Fruit fly (Drosophila melanogaster) whole organism, embryonic: Measurements from ENCODE around the gene CG15252.
A peak's percentile ranks its signal among the peaks of the same experiment; 100 is the strongest.

ENCODE experiments used
- ATbp ChIP-seq: fragments of 200-800 bp; sonication (Bioruptor generic); optimal IDR thresholded peaks from 2 replicates; lab custom pipeline; 2017; ENCODE audit warnings: missing biosample characterization, mild to moderate bottlenecking, missing genetic modification characterization, missing genetic modification reagents
- Blimp-1 ChIP-seq: fragments of 200-800 bp; sonication (Bioruptor generic); optimal IDR thresholded peaks from 3 replicates; lab custom pipeline; 2018; ENCODE audit warnings: missing biosample characterization, missing genetic modification characterization, mild to moderate bottlenecking, moderate library complexity, missing genetic modification reagents
- CG10209 ChIP-seq: fragments of 200-800 bp; sonication (Bioruptor generic); optimal IDR thresholded peaks from 3 replicates; lab custom pipeline; 2017; ENCODE audit warnings: missing biosample characterization, mild to moderate bottlenecking, missing genetic modification characterization, missing genetic modification reagents
- CG11504 ChIP-seq: fragments of 200-800 bp; sonication (Bioruptor generic); optimal IDR thresholded peaks from 3 replicates; lab custom pipeline; 2019; ENCODE audit warnings: missing biosample characterization, mild to moderate bottlenecking, missing genetic modification characterization, moderate library complexity
- CG12155 ChIP-seq: fragments of 200-800 bp; sonication (Bioruptor generic); optimal IDR thresholded peaks from 3 replicates; lab custom pipeline; 2016; ENCODE audit warnings: missing biosample characterization, missing genetic modification characterization
- CG13894 ChIP-seq: fragments of 200-800 bp; sonication (Bioruptor generic); optimal IDR thresholded peaks from 3 replicates; lab custom pipeline; 2018; ENCODE audit warnings: missing biosample characterization, mild to moderate bottlenecking, missing genetic modification characterization, moderate library complexity
- CG15514 ChIP-seq: fragments of 200-800 bp; sonication (Bioruptor generic); optimal IDR thresholded peaks from 3 replicates; lab custom pipeline; 2017; ENCODE audit warnings: missing biosample characterization, missing genetic modification characterization, mild to moderate bottlenecking, moderate library complexity, missing genetic modification reagents
- CG1647 ChIP-seq: fragments of 200-800 bp; sonication (Bioruptor generic); optimal IDR thresholded peaks from 3 replicates; lab custom pipeline; 2016; ENCODE audit warnings: missing biosample characterization, missing genetic modification characterization
- CG17359 ChIP-seq: fragments of 200-800 bp; sonication (Bioruptor generic); optimal IDR thresholded peaks from 3 replicates; lab custom pipeline; 2018; ENCODE audit warnings: missing biosample characterization, mild to moderate bottlenecking, missing genetic modification characterization, moderate library complexity
- CG17612 ChIP-seq: fragments of 200-800 bp; sonication (Bioruptor generic); IDR thresholded peaks from 2 replicates; pipeline ENCODE4 v1.3.6; 2022; ENCODE audit warnings: missing biosample characterization, missing genetic modification characterization
- CG17829 ChIP-seq: fragments of 200-800 bp; optimal IDR thresholded peaks from 2 replicates; lab custom pipeline; 2019; ENCODE audit warnings: missing biosample characterization, mild to moderate bottlenecking, missing genetic modification characterization, moderate library complexity
- CG18476 ChIP-seq: fragments of 200-800 bp; sonication (Bioruptor generic); optimal IDR thresholded peaks from 2 replicates; lab custom pipeline; 2016; ENCODE audit warnings: missing biosample characterization, mild to moderate bottlenecking, missing genetic modification characterization
- CG2120 ChIP-seq: fragments of 200-800 bp; sonication (Bioruptor generic); optimal IDR thresholded peaks from 3 replicates; lab custom pipeline; 2016; ENCODE audit warnings: missing biosample characterization, missing genetic modification characterization
- CG2875 ChIP-seq: fragments of 200-800 bp; sonication (Bioruptor generic); optimal IDR thresholded peaks from 2 replicates; lab custom pipeline; 2017; ENCODE audit warnings: missing biosample characterization, mild to moderate bottlenecking, missing genetic modification characterization, missing genetic modification reagents
- CG34376 ChIP-seq: fragments of 200-800 bp; sonication (Bioruptor generic); optimal IDR thresholded peaks from 2 replicates; lab custom pipeline; 2018; ENCODE audit warnings: missing biosample characterization, mild to moderate bottlenecking, missing genetic modification characterization
- CG34422 ChIP-seq: fragments of 200-800 bp; sonication (Bioruptor generic); IDR thresholded peaks from 3 replicates; pipeline ENCODE4 v1.3.6; 2022; ENCODE audit warnings: missing biosample characterization, missing genetic modification characterization
- CG7372 ChIP-seq: fragments of 200-800 bp; sonication (Bioruptor generic); IDR thresholded peaks from 2 replicates; pipeline ENCODE4 v1.3.6; 2022; ENCODE audit warnings: missing biosample characterization, missing genetic modification characterization
- CG7745 ChIP-seq: fragments of 200-800 bp; sonication (Bioruptor generic); optimal IDR thresholded peaks from 2 replicates; lab custom pipeline; 2018; ENCODE audit warnings: missing biosample characterization, mild to moderate bottlenecking, missing genetic modification characterization, moderate library complexity
- CG8281 ChIP-seq: fragments of 200-800 bp; sonication (Bioruptor generic); optimal IDR thresholded peaks from 2 replicates; lab custom pipeline; 2018; ENCODE audit warnings: missing biosample characterization, mild to moderate bottlenecking, missing genetic modification characterization, moderate library complexity
- CG9932 ChIP-seq: fragments of 200-800 bp; sonication (Bioruptor generic); IDR thresholded peaks from 2 replicates; pipeline ENCODE4 v1.3.6; 2022; ENCODE audit warnings: missing biosample characterization, missing genetic modification characterization
- Elba2 ChIP-seq: fragments of 200-800 bp; sonication (Bioruptor generic); optimal IDR thresholded peaks from 3 replicates; lab custom pipeline; 2016; ENCODE audit warnings: missing biosample characterization, missing genetic modification characterization
- Ets65A ChIP-seq: fragments of 200-800 bp; sonication (Bioruptor generic); peaks from one replicate; lab custom pipeline; 2016; ENCODE audit warnings: missing biosample characterization, missing genetic modification characterization
- Fer1 ChIP-seq: fragments of 200-800 bp; sonication (Bioruptor generic); optimal IDR thresholded peaks from 2 replicates; lab custom pipeline; 2017; ENCODE audit warnings: missing biosample characterization, mild to moderate bottlenecking, missing genetic modification characterization
- Hmr ChIP-seq: fragments of 200-800 bp; sonication (Bioruptor generic); optimal IDR thresholded peaks from 3 replicates; lab custom pipeline; 2017; ENCODE audit warnings: mild to moderate bottlenecking, missing biosample characterization, missing genetic modification reagents, missing genetic modification characterization
- Hsf ChIP-seq: fragments of 200-800 bp; sonication (Bioruptor generic); optimal IDR thresholded peaks from 3 replicates; lab custom pipeline; 2016; ENCODE audit warnings: missing biosample characterization, missing genetic modification characterization
- MTF-1 ChIP-seq: fragments of 200-800 bp; sonication (Bioruptor generic); optimal IDR thresholded peaks from 2 replicates; lab custom pipeline; 2018; ENCODE audit warnings: missing biosample characterization, mild to moderate bottlenecking, missing genetic modification characterization, borderline replicate concordance
- Med ChIP-seq: fragments of 200-800 bp; sonication (Bioruptor generic); peaks from one replicate; lab custom pipeline; 2016; ENCODE audit warnings: missing biosample characterization, missing genetic modification characterization, mild to moderate bottlenecking, inconsistent platforms, moderate library complexity
- Pdp1 ChIP-seq, 2 experiments: fragments of 200-800 bp; sonication (Bioruptor generic); optimal IDR thresholded peaks; 3 replicates each; lab custom pipeline; 2016; ENCODE audit warnings: missing biosample characterization in 2 of 2, missing genetic modification characterization in 2 of 2, mild to moderate bottlenecking in 1 of 2, moderate library complexity in 1 of 2
- Sox102F ChIP-seq: fragments of 200-800 bp; sonication (Bioruptor generic); optimal IDR thresholded peaks from 2 replicates; lab custom pipeline; 2018; ENCODE audit warnings: missing biosample characterization, mild to moderate bottlenecking, missing genetic modification characterization, moderate library complexity
- Trl ChIP-seq, 3 experiments: fragments of >200 bp in 2 of 3; fragments of 200-800 bp in 1 of 3; sonication (Bioruptor generic) in 1 of 3; optimal IDR thresholded peaks; 2 replicates in 1 of 3; 3 replicates in 2 of 3; lab custom pipeline; 2016 to 2017; ENCODE audit warnings: missing biosample characterization in 1 of 3, missing genetic modification characterization in 1 of 3
- al ChIP-seq: fragments of 200-800 bp; sonication (Bioruptor generic); IDR thresholded peaks from 2 replicates; pipeline ENCODE4 v1.3.6; 2022; ENCODE audit warnings: missing biosample characterization, missing genetic modification characterization
- ato ChIP-seq: fragments of 200-800 bp; sonication (Bioruptor generic); IDR thresholded peaks from 2 replicates; pipeline ENCODE4 v1.3.6; 2022; ENCODE audit warnings: missing biosample characterization, missing genetic modification characterization; ENCODE audit not compliant: partially characterized antibody
- bsh ChIP-seq, 2 experiments: fragments of 200-800 bp; sonication (Bioruptor generic); optimal IDR thresholded peaks; 2 replicates each; lab custom pipeline; 2017 to 2018; ENCODE audit warnings: mild to moderate bottlenecking in 2 of 2, missing biosample characterization in 2 of 2, missing genetic modification characterization in 2 of 2, moderate library complexity in 1 of 2
- chif ChIP-seq, 2 experiments: fragments of 200-800 bp; sonication (Bioruptor generic); optimal IDR thresholded peaks; 3 replicates each; lab custom pipeline; 2016; ENCODE audit warnings: missing biosample characterization in 2 of 2, missing genetic modification characterization in 2 of 2
- chinmo ChIP-seq: fragments of 200-800 bp; sonication (Bioruptor generic); IDR thresholded peaks from 4 replicates; pipeline ENCODE4 v1.3.6; 2022; ENCODE audit warnings: missing biosample characterization, missing genetic modification characterization; ENCODE audit not compliant: partially characterized antibody
- ci ChIP-seq: fragments of 200-800 bp; sonication (Bioruptor generic); IDR thresholded peaks from 3 replicates; pipeline ENCODE4 v1.3.6; 2022; ENCODE audit warnings: missing biosample characterization, missing genetic modification characterization
- crc ChIP-seq: fragments of 200-800 bp; sonication (Bioruptor generic); optimal IDR thresholded peaks from 2 replicates; lab custom pipeline; 2016; ENCODE audit warnings: missing biosample characterization, missing genetic modification characterization
- crol ChIP-seq: fragments of 200-800 bp; sonication (Bioruptor generic); IDR thresholded peaks from 2 replicates; pipeline ENCODE4 v1.3.6; 2022; ENCODE audit warnings: missing biosample characterization, missing genetic modification characterization
- dmrt11E ChIP-seq: fragments of 200-800 bp; sonication (Bioruptor generic); optimal IDR thresholded peaks from 3 replicates; lab custom pipeline; 2018; ENCODE audit warnings: missing biosample characterization, mild to moderate bottlenecking, missing genetic modification characterization, moderate library complexity
- ewg ChIP-seq: fragments of 200-800 bp; sonication (Bioruptor generic); optimal IDR thresholded peaks from 3 replicates; lab custom pipeline; 2017; ENCODE audit warnings: mild to moderate bottlenecking, missing biosample characterization, missing genetic modification reagents, missing genetic modification characterization
- gem ChIP-seq: fragments of 200-800 bp; sonication (Bioruptor generic); optimal IDR thresholded peaks from 2 replicates; lab custom pipeline; 2019; ENCODE audit warnings: missing biosample characterization, mild to moderate bottlenecking, missing genetic modification characterization, moderate library complexity
- grau ChIP-seq: fragments of 200-800 bp; optimal IDR thresholded peaks from 3 replicates; lab custom pipeline; 2019; ENCODE audit warnings: missing biosample characterization, mild to moderate bottlenecking, missing genetic modification characterization, moderate library complexity
- ham ChIP-seq: fragments of 200-800 bp; sonication (Bioruptor generic); IDR thresholded peaks from 2 replicates; pipeline ENCODE4 v1.3.6; 2022; ENCODE audit warnings: missing biosample characterization, missing genetic modification characterization
- oc ChIP-seq: fragments of 200-800 bp; sonication (Bioruptor generic); optimal IDR thresholded peaks from 2 replicates; lab custom pipeline; 2018; ENCODE audit warnings: missing biosample characterization, mild to moderate bottlenecking, missing genetic modification characterization, moderate library complexity
- psq ChIP-seq: fragments of 200-800 bp; sonication (Bioruptor generic); optimal IDR thresholded peaks from 2 replicates; lab custom pipeline; 2017; ENCODE audit warnings: missing biosample characterization, missing genetic modification characterization
- salm ChIP-seq: fragments of 200-800 bp; sonication (Bioruptor generic); optimal IDR thresholded peaks from 2 replicates; lab custom pipeline; 2018; ENCODE audit warnings: missing biosample characterization, mild to moderate bottlenecking, missing genetic modification characterization
- sens ChIP-seq: fragments of 200-800 bp; sonication (Bioruptor generic); peaks from one replicate; lab custom pipeline; 2016; ENCODE audit warnings: missing biosample characterization, missing genetic modification characterization
- sr ChIP-seq: fragments of 200-800 bp; sonication (Bioruptor generic); IDR thresholded peaks from 3 replicates; pipeline ENCODE4 v1.3.6; 2022; ENCODE audit warnings: missing biosample characterization, missing genetic modification characterization
- sug ChIP-seq: fragments of 200-800 bp; optimal IDR thresholded peaks from 2 replicates; lab custom pipeline; 2019; ENCODE audit warnings: missing biosample characterization, mild to moderate bottlenecking, missing genetic modification characterization, moderate library complexity

The CG15252 gene

dm6 chrX:9930882-9931281, 49.5 kb downstream of the CG15252 start, which contains the start of gene Idgf4:
Idgf4 (minus strand) TSS chrX:9930948.
- no peak for TF ChIP-seq sr (GFP tag; lab: Robert Waterston, UW)
- TF ChIP-seq CG2875 (GFP tag; lab: Kevin White, UChicago) = peak; percentile 18
- peak; percentile 12 to 45 for TF ChIP-seq Trl (optimal IDR thresholded peaks at IDR 0.05; lab: Kevin White, UChicago)
- peak; percentile 38 for TF ChIP-seq Trl (GFP tag; optimal IDR thresholded peaks at IDR 0.05; lab: Kevin White, UChicago)
- peak; percentile 5 for TF ChIP-seq CG10209 (GFP tag; lab: Kevin White, UChicago)
- TF ChIP-seq grau (tag; lab: Kevin White, UChicago) = no peak
- TF ChIP-seq ATbp = peak; percentile 25
- no peak for TF ChIP-seq CG7372 (GFP tag; lab: Robert Waterston, UW)
- peak; percentile 72 for TF ChIP-seq sens
- peak; percentile 16; the same call in 1 of the 3 replicates for TF ChIP-seq CG34422 (GFP tag; lab: Robert Waterston, UW)
- TF ChIP-seq Hmr = no peak
- TF ChIP-seq Hsf = peak; percentile 12
- peak; percentile 22 for TF ChIP-seq CG13894
- TF ChIP-seq Elba2 (GFP tag; lab: Kevin White, UChicago) = no peak
- peak; percentile 26 for TF ChIP-seq gem (tag; lab: Kevin White, UChicago)
- no peak for TF ChIP-seq al (GFP tag; lab: Robert Waterston, UW)
- no peak for TF ChIP-seq oc (tag; lab: Kevin White, UChicago)
- no peak for TF ChIP-seq ato (GFP tag; lab: Robert Waterston, UW)
- TF ChIP-seq dmrt11E (tag; lab: Kevin White, UChicago) = peak; percentile 11
- TF ChIP-seq CG17359 = peak; percentile 14
- TF ChIP-seq ewg = no peak
- peak; percentile 12 for TF ChIP-seq CG2120
- no peak for TF ChIP-seq MTF-1
- peak; percentile 47 for TF ChIP-seq CG18476 (GFP tag; lab: Kevin White, UChicago)
- TF ChIP-seq CG7745 (tag; lab: Kevin White, UChicago) = peak; percentile 41
- no peak for TF ChIP-seq CG8281 (tag; lab: Kevin White, UChicago)
- 0 out of 4 replicates have a peak, but pooled peaks have one; percentile 40 for TF ChIP-seq chinmo (GFP tag; lab: Robert Waterston, UW)
- TF ChIP-seq crc (GFP tag; lab: Kevin White, UChicago) = no peak
- peak; percentile 27 for TF ChIP-seq CG9932 (GFP tag; lab: Robert Waterston, UW)
- TF ChIP-seq sug (tag; lab: Kevin White, UChicago) = peak; percentile 51
- TF ChIP-seq Med (GFP tag; lab: Kevin White, UChicago) = peak; percentile 83
- TF ChIP-seq Fer1 = no peak
- TF ChIP-seq crol (GFP tag; lab: Robert Waterston, UW) = peak; percentile 83
- TF ChIP-seq chif (GFP tag; optimal IDR thresholded peaks at IDR 0.05; lab: Kevin White, UChicago) = peak in 1 of 2 experiments; percentile 4
- TF ChIP-seq CG12155 (GFP tag; lab: Kevin White, UChicago) = peak; percentile 66
- TF ChIP-seq ham = no peak
- peak; percentile 70 for TF ChIP-seq psq (GFP tag; lab: Kevin White, UChicago)
- TF ChIP-seq Sox102F (GFP tag; lab: Kevin White, UChicago) = peak; percentile 9
- no peak for TF ChIP-seq CG1647 (GFP tag; lab: Kevin White, UChicago)
- TF ChIP-seq Pdp1 (GFP tag; optimal IDR thresholded peaks at IDR 0.05; lab: Kevin White, UChicago) = peak in 1 of 2 experiments; percentile 40
- peak; percentile 19 for TF ChIP-seq Blimp-1 (GFP tag; lab: Kevin White, UChicago)
- peak; percentile 8 for TF ChIP-seq CG34376 (GFP tag; lab: Kevin White, UChicago)
- TF ChIP-seq CG17829 (tag; lab: Kevin White, UChicago) = peak; percentile 63
- TF ChIP-seq ci = 0 out of 3 replicates have a peak, but pooled peaks have one; percentile 26
- TF ChIP-seq CG15514 (GFP tag; lab: Kevin White, UChicago) = peak; percentile 9
- peak; percentile 7 for TF ChIP-seq salm (tag; lab: Kevin White, UChicago)
- TF ChIP-seq CG17612 = no peak
- peak in 1 of 2 experiments; percentile 41 for TF ChIP-seq bsh (GFP tag; optimal IDR thresholded peaks at IDR 0.05; lab: Kevin White, UChicago)
- peak; percentile 2 for TF ChIP-seq CG11504
- no peak for TF ChIP-seq Ets65A (GFP tag; lab: Kevin White, UChicago)
